Fruit fly (Drosophila melanogaster) whole organism: ENCODE data around the gene CG11563.

Experiments used
- Dll ChIP-seq: fragments of >200 bp; optimal IDR thresholded peaks from 2 replicates; lab custom pipeline; 2017
- usp ChIP-seq: fragments of >200 bp; optimal IDR thresholded peaks from 2 replicates; lab custom pipeline; 2017; ENCODE audit warnings: missing biosample characterization, missing genetic modification characterization, mixed read lengths

dm6 chr3R:31762672-31763071 is 25.8 kb downstream of the CG11563 start:
- no peak for TF ChIP-seq usp (GFP tag; lab: Kevin White, UChicago)
- no peak for TF ChIP-seq Dll (lab: Kevin White, UChicago)
